Fruit fly (Drosophila melanogaster) whole organism, larva: ENCODE results near the gene CG3348.

ENCODE experiments used
- noc ChIP-seq: fragments of 200-800 bp; sonication (Bioruptor generic); optimal IDR thresholded peaks from 3 replicates; lab custom pipeline; 2019; ENCODE audit warnings: missing biosample characterization, mild to moderate bottlenecking, missing genetic modification characterization, moderate library complexity

CG3348 gene

dm6 chr3R:27273118-27274062 is 18.6 kb downstream of the CG3348 start, which contains the start of gene CG5934:
Gene CG5934 (plus strand): TSS chr3R:27273705.
- peak; percentile 14 for TF ChIP-seq noc (tag; lab: Kevin White, UChicago)

- TF ChIP-seq noc (tag; lab: Kevin White, UChicago): no peak
Observed at dm6 chr3R:27272233-27272632, 19.8 kb downstream of the CG3348 start.

dm6 chr3R:27270379-27271266 is 21.4 kb downstream of the CG3348 start:
- TF ChIP-seq noc (tag; lab: Kevin White, UChicago): no peak

- TF ChIP-seq noc (tag; lab: Kevin White, UChicago): no peak
Observed at dm6 chr3R:27265330-27265729, 26.7 kb downstream of the CG3348 start, which contains the start of the genes CG14262 and CG14260. Gene CG14262 (minus strand): TSS chr3R:27265430. Gene CG14260 (plus strand): TSS chr3R:27265457.

- TF ChIP-seq noc (tag; lab: Kevin White, UChicago): peak; percentile 33
Observed at dm6 chr3R:27263434-27264215, 28.4 kb downstream of the CG3348 start, which contains the start of gene woc. Gene woc (minus strand): TSS chr3R:27264055.

- TF ChIP-seq noc (tag; lab: Kevin White, UChicago): no peak
Observed at dm6 chr3R:27253921-27254376, 38.1 kb downstream of the CG3348 start.

- peak; percentile 54 for TF ChIP-seq noc (tag; lab: Kevin White, UChicago)
Observed at dm6 chr3R:27253136-27253920, 38.7 kb downstream of the CG3348 start, which contains the start of gene pll. Gene pll (minus strand): TSS chr3R:27253182.

- TF ChIP-seq noc (tag; lab: Kevin White, UChicago): no peak
Observed at dm6 chr3R:27250907-27251306, 41.1 kb downstream of the CG3348 start, which contains the start of the genes TTLL6B and TfIIA-L. Gene TTLL6B (minus strand): TSS chr3R:27251007. Gene TfIIA-L (plus strand): TSS chr3R:27251112.

- TF ChIP-seq noc (tag; lab: Kevin White, UChicago): no peak
Observed at dm6 chr3R:27247892-27248291, 44.1 kb downstream of the CG3348 start, which contains the start of gene CG5984. Gene CG5984 (minus strand): TSS chr3R:27247992.

- peak; percentile 90 for TF ChIP-seq noc (tag; lab: Kevin White, UChicago)
Observed at dm6 chr3R:27246264-27246663, 45.7 kb downstream of the CG3348 start.

dm6 chr3R:27245401-27245757 is 46.6 kb downstream of the CG3348 start:
- no peak for TF ChIP-seq noc (tag; lab: Kevin White, UChicago)

dm6 chr3R:27244742-27245400 is 47.1 kb downstream of the CG3348 start, which contains the start of gene CG18766:
Gene CG18766 (minus strand): TSS chr3R:27245249.
- TF ChIP-seq noc (tag; lab: Kevin White, UChicago): no peak

dm6 chr3R:27244412-27244741 is 47.6 kb downstream of the CG3348 start:
- TF ChIP-seq noc (tag; lab: Kevin White, UChicago): no peak
